Fruit fly (Drosophila melanogaster) whole organism, wandering third instar larva: ENCODE data around the gene Prx3.

ENCODE experiments used
- Abd-B ChIP-seq: fragments of >200 bp; optimal IDR thresholded peaks from 2 replicates; lab custom pipeline; 2017; ENCODE audit warnings: missing biosample characterization, missing genetic modification characterization
- CG32264 ChIP-seq: fragments of 200-800 bp; sonication (Bioruptor generic); optimal IDR thresholded peaks from 2 replicates; lab custom pipeline; 2016; ENCODE audit warnings: missing biosample characterization, missing genetic modification characterization
- CrebA ChIP-seq: fragments of 200-800 bp; sonication (Bioruptor generic); optimal IDR thresholded peaks from 2 replicates; lab custom pipeline; 2016; ENCODE audit warnings: missing biosample characterization, mild to moderate bottlenecking, missing genetic modification characterization, borderline replicate concordance
- Dif ChIP-seq: fragments of 200-275, 200-300 bp; sonication (Bioruptor generic); optimal IDR thresholded peaks from 2 replicates; lab custom pipeline; 2018; ENCODE audit warnings: missing biosample characterization, missing genetic modification characterization; ENCODE audit not compliant: partially characterized antibody
- Hnf4 ChIP-seq: fragments of 200-800 bp; sonication (Bioruptor generic); optimal IDR thresholded peaks from 2 replicates; lab custom pipeline; 2016; ENCODE audit warnings: missing biosample characterization, mild to moderate bottlenecking, missing genetic modification characterization
- Hr83 ChIP-seq: fragments of 200-300 bp; sonication (Bioruptor generic); optimal IDR thresholded peaks from 2 replicates; lab custom pipeline; 2016; ENCODE audit warnings: missing biosample characterization, mild to moderate bottlenecking, missing genetic modification characterization, moderate library complexity; ENCODE audit not compliant: poor library complexity, severe bottlenecking
- Myc ChIP-seq: fragments of >200 bp; optimal IDR thresholded peaks from 2 replicates; lab custom pipeline; 2017
- Vsx2 ChIP-seq: fragments of 200-300, 225-300 bp; sonication (Bioruptor generic); optimal IDR thresholded peaks from 2 replicates; lab custom pipeline; 2018; ENCODE audit warnings: missing biosample characterization, missing genetic modification characterization; ENCODE audit not compliant: partially characterized antibody
- dl ChIP-seq, 2 experiments: fragments of 175-275, 200-275 bp in 1 of 2; fragments of 200-275 bp in 1 of 2; sonication (Bioruptor generic); optimal IDR thresholded peaks; lab custom pipeline; 2018; ENCODE audit warnings: mild to moderate bottlenecking in 2 of 2, missing biosample characterization in 2 of 2, missing genetic modification characterization in 2 of 2, moderate library complexity in 2 of 2; ENCODE audit not compliant: partially characterized antibody in 2 of 2, insufficient read depth in 1 of 2
- foxo ChIP-seq, 2 experiments: fragments of 200-800 bp; sonication (Bioruptor generic); optimal IDR thresholded peaks; 2 replicates in 1 of 2; 3 replicates in 1 of 2; lab custom pipeline; 2016 to 2017; ENCODE audit warnings: missing biosample characterization in 2 of 2, missing genetic modification characterization in 2 of 2
- lola ChIP-seq: fragments of >200 bp; optimal IDR thresholded peaks from 2 replicates; lab custom pipeline; 2017; ENCODE audit warnings: missing biosample characterization, missing genetic modification characterization
- rgr ChIP-seq: fragments of 200-800 bp; sonication (Bioruptor generic); optimal IDR thresholded peaks from 3 replicates; lab custom pipeline; 2016; ENCODE audit warnings: missing biosample characterization, mild to moderate bottlenecking, missing genetic modification characterization
- sv ChIP-seq: fragments of 200-800 bp; sonication (Bioruptor generic); optimal IDR thresholded peaks from 3 replicates; lab custom pipeline; 2016; ENCODE audit warnings: missing biosample characterization, missing genetic modification characterization
- usp ChIP-seq: fragments of >200 bp; optimal IDR thresholded peaks from 2 replicates; lab custom pipeline; 2017; ENCODE audit warnings: missing biosample characterization, missing genetic modification characterization

dm6 chr3R:17539789-17540496 is 6.4 kb downstream of the Prx3 start, which contains the start of gene SF1:
- TF ChIP-seq CG32264 (GFP tag; lab: Kevin White, UChicago) (no peak), rgr (GFP tag; lab: Kevin White, UChicago) (no peak), Abd-B (GFP tag; lab: Kevin White, UChicago) (no peak), lola (GFP tag; lab: Kevin White, UChicago) (no peak), Hnf4 (GFP tag; lab: Kevin White, UChicago) (no peak), Myc (peak; percentile 90), foxo (GFP tag; optimal IDR thresholded peaks at IDR 0.05; lab: Kevin White, UChicago) (no peak), Dif (no peak), dl (GFP tag; optimal IDR thresholded peaks at IDR 0.05; lab: Kevin White, UChicago; ENCODE audit: insufficient read depth in 1 of 2, partially characterized antibody in 2 of 2) (no peak), Vsx2 (GFP tag; lab: Kevin White, UChicago) (no peak), sv (no peak), Hr83 (GFP tag; lab: Kevin White, UChicago) (peak; percentile 33), usp (GFP tag; lab: Kevin White, UChicago) (no peak), CrebA (GFP tag; lab: Kevin White, UChicago) (no peak)
